Worm (Caenorhabditis elegans) whole organism, L4 larva: ENCODE measurements around the gene K03A11.5.

Experiments used
- ZK337.2 ChIP-seq: fragments of 200-800 bp; sonication (Bioruptor generic); IDR thresholded peaks from 2 replicates; pipeline ENCODE4 v1.3.6; 2022; ENCODE audit warnings: missing genetic modification reagents, missing genetic modification characterization, missing compliant biosample characterization
- cey-2 ChIP-seq: sonication (generic microtip); optimal IDR thresholded peaks from 3 replicates; lab custom pipeline; 2017; ENCODE audit warnings: missing genetic modification characterization, mild to moderate bottlenecking, missing compliant biosample characterization, antibody characterized with exemption, borderline replicate concordance; ENCODE audit not compliant: insufficient read depth
- egl-27 ChIP-seq: sonication (generic microtip); optimal IDR thresholded peaks from 3 replicates; lab custom pipeline; 2017; ENCODE audit warnings: missing biosample characterization, missing genetic modification reagents, missing genetic modification characterization
- jun-1 ChIP-seq: fragments of 150-350 bp; optimal IDR thresholded peaks from 2 replicates; lab custom pipeline; 2014; ENCODE audit warnings: missing biosample characterization, missing genetic modification reagents, missing genetic modification characterization
- nhr-237 ChIP-seq: sonication (generic microtip); optimal IDR thresholded peaks from 2 replicates; lab custom pipeline; 2017; ENCODE audit warnings: missing biosample characterization, missing genetic modification characterization

DNA sequence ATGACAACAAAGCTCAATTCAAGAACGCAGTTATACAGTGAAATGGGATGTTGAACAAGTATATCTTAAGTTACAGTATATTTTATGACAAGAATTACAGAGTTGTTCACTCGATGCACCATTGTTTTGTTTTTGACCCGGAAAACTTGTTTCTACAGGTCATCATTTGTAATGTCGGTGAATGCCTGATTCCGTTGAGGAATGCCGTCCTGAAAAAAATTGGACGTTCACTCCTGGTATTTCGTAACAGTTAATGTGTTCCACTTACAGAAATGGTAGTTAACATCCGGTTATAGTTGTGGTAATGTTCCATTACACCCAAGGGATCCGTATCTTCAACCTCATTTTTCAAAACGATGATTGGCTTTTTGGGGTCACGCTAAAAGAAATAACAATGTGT is 53.0 kb downstream of the K03A11.5 start:
- no peak for TF ChIP-seq egl-27 (tag; lab: Kevin White, UChicago)
- TF ChIP-seq ZK337.2 (GFP tag; lab: Robert Waterston, UW): no peak
- TF ChIP-seq jun-1 (tag; lab: Kevin White, UChicago): no peak
- TF ChIP-seq nhr-237 (tag; lab: Kevin White, UChicago): no peak
- no peak for TF ChIP-seq cey-2
